Worm (Caenorhabditis elegans) whole organism, L4 larva: ENCODE results near the gene Y62E10A.13.

ENCODE experiments used
- F44E2.7 ChIP-seq: fragments of 200-800 bp; sonication (Bioruptor generic); IDR thresholded peaks from 2 replicates; pipeline ENCODE4 v2.1.2; 2022; ENCODE audit warnings: missing genetic modification characterization, missing compliant biosample characterization
- aly-2 ChIP-seq: sonication (generic microtip); optimal IDR thresholded peaks from 2 replicates; lab custom pipeline; 2018; ENCODE audit warnings: missing biosample characterization, missing genetic modification characterization
- arid-1 ChIP-seq: fragments of 200-800 bp; sonication (Bioruptor generic); conservative IDR thresholded peaks from 2 replicates; pipeline ENCODE4 v1.3.6; 2022; ENCODE audit warnings: missing genetic modification reagents, missing genetic modification characterization, missing compliant biosample characterization
- ceh-28 ChIP-seq: fragments of 150-350 bp; optimal IDR thresholded peaks from 2 replicates; lab custom pipeline; 2014; ENCODE audit warnings: missing biosample characterization, missing genetic modification reagents, missing genetic modification characterization
- daf-12 ChIP-seq: fragments of 150-350 bp; optimal IDR thresholded peaks from 2 replicates; lab custom pipeline; 2014; ENCODE audit warnings: missing biosample characterization, missing genetic modification reagents, missing genetic modification characterization
- dmd-9 ChIP-seq: fragments of 200-800 bp; sonication (Bioruptor generic); IDR thresholded peaks from 2 replicates; pipeline ENCODE4 v1.3.6; 2022; ENCODE audit warnings: missing genetic modification reagents, missing genetic modification characterization, missing compliant biosample characterization
- dve-1 ChIP-seq: sonication (generic microtip); optimal IDR thresholded peaks from 2 replicates; lab custom pipeline; 2017; ENCODE audit warnings: antibody characterized with exemption, mild to moderate bottlenecking, missing genetic modification characterization, missing compliant biosample characterization; ENCODE audit not compliant: insufficient read depth
- egl-27 ChIP-seq: sonication (generic microtip); optimal IDR thresholded peaks from 3 replicates; lab custom pipeline; 2017; ENCODE audit warnings: missing biosample characterization, missing genetic modification reagents, missing genetic modification characterization
- hlh-11 ChIP-seq: fragments of 200-800 bp; sonication (Bioruptor generic); optimal IDR thresholded peaks from 2 replicates; lab custom pipeline; 2018; ENCODE audit warnings: mild to moderate bottlenecking, missing genetic modification characterization, missing compliant biosample characterization
- lin-13 ChIP-seq: fragments of 150-350 bp; optimal IDR thresholded peaks from 2 replicates; lab custom pipeline; 2014; ENCODE audit warnings: missing biosample characterization, missing genetic modification reagents, missing genetic modification characterization
- lin-39 ChIP-seq: fragments of 150-350 bp; optimal IDR thresholded peaks from 2 replicates; lab custom pipeline; 2014; ENCODE audit warnings: missing biosample characterization, missing genetic modification reagents, missing genetic modification characterization
- snpc-4 ChIP-seq: fragments of 150-350 bp; optimal IDR thresholded peaks from 2 replicates; lab custom pipeline; 2014; ENCODE audit warnings: missing biosample characterization, missing genetic modification characterization
- spr-1 ChIP-seq: sonication (generic microtip); optimal IDR thresholded peaks from 2 replicates; lab custom pipeline; 2016; ENCODE audit warnings: mild to moderate bottlenecking, missing genetic modification characterization, missing compliant biosample characterization

DNA sequence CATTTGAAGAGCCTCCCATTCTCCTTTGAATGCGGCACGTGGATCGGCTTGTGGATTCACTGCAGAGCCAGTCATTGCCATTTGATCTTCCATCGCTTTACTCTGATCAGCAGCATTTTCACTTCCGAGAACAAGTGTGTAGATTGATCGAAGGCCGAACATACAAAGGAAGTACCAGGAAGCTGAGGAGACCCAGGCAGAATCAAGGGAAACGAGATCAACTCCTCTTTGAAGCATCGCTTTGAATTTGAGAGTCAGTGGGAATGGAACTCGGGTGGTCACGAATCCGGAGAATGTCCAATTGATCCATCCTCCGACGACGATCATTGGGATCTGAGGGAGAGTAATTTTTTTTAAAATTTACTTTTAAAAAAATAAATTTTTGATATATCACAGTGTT lies 18.3 kb downstream of the Y62E10A.13 start:
- no peak for TF ChIP-seq dmd-9 (GFP tag; lab: Robert Waterston, UW)
- no peak for TF ChIP-seq snpc-4 (tag; lab: Kevin White, UChicago)
- TF ChIP-seq aly-2, result no peak
- no peak for TF ChIP-seq lin-13 (GFP tag; lab: Kevin White, UChicago)
- no peak for TF ChIP-seq F44E2.7 (GFP tag; lab: Robert Waterston, UW)
- no peak for TF ChIP-seq dve-1 (tag; lab: Kevin White, UChicago)
- TF ChIP-seq spr-1 (tag; lab: Kevin White, UChicago), result no peak
- TF ChIP-seq arid-1 (GFP tag; lab: Robert Waterston, UW), result no peak
- no peak for TF ChIP-seq lin-39
- TF ChIP-seq daf-12, result no peak
- TF ChIP-seq egl-27 (tag; lab: Kevin White, UChicago), result no peak
- TF ChIP-seq ceh-28 (tag; lab: Kevin White, UChicago), result no peak
- TF ChIP-seq hlh-11, result no peak
